Fruit fly (Drosophila melanogaster) whole organism, prepupa: Measurements from ENCODE around the gene CG14664.

ENCODE experiments used
- CG10669 ChIP-seq: fragments of 200-800 bp; sonication (Bioruptor generic); optimal IDR thresholded peaks from 3 replicates; lab custom pipeline; 2018; ENCODE audit warnings: missing biosample characterization, mild to moderate bottlenecking, missing genetic modification characterization, moderate library complexity
- CG6276 ChIP-seq: fragments of 200-800 bp; sonication (Bioruptor generic); optimal IDR thresholded peaks from 2 replicates; lab custom pipeline; 2017; ENCODE audit warnings: missing biosample characterization, mild to moderate bottlenecking, missing genetic modification characterization
- Gug ChIP-seq: fragments of 200-800 bp; sonication (Bioruptor generic); IDR thresholded peaks from 2 replicates; pipeline ENCODE4 v1.3.6; 2022; ENCODE audit warnings: missing biosample characterization, missing genetic modification characterization
- Hr39 ChIP-seq: fragments of 200-800 bp; sonication (Bioruptor generic); optimal IDR thresholded peaks from 2 replicates; lab custom pipeline; 2016; ENCODE audit warnings: missing biosample characterization, missing genetic modification characterization
- Sox14 ChIP-seq: fragments of 200-800 bp; sonication (Bioruptor generic); optimal IDR thresholded peaks from 3 replicates; lab custom pipeline; 2016; ENCODE audit warnings: missing biosample characterization, missing genetic modification characterization
- cyc ChIP-seq: fragments of 200-800 bp; sonication (Bioruptor generic); optimal IDR thresholded peaks from 3 replicates; lab custom pipeline; 2016; ENCODE audit warnings: missing biosample characterization, missing genetic modification characterization
- fd59A ChIP-seq: fragments of 200-800 bp; sonication (Bioruptor generic); optimal IDR thresholded peaks from 2 replicates; lab custom pipeline; 2017; ENCODE audit warnings: missing biosample characterization, mild to moderate bottlenecking, missing genetic modification characterization, missing genetic modification reagents
- salr ChIP-seq, 2 experiments: fragments of 200-800 bp; sonication (Bioruptor generic); optimal IDR thresholded peaks; 3 replicates each; lab custom pipeline; 2016 to 2018; ENCODE audit warnings: missing biosample characterization in 2 of 2, missing genetic modification characterization in 2 of 2, mild to moderate bottlenecking in 1 of 2

DNA sequence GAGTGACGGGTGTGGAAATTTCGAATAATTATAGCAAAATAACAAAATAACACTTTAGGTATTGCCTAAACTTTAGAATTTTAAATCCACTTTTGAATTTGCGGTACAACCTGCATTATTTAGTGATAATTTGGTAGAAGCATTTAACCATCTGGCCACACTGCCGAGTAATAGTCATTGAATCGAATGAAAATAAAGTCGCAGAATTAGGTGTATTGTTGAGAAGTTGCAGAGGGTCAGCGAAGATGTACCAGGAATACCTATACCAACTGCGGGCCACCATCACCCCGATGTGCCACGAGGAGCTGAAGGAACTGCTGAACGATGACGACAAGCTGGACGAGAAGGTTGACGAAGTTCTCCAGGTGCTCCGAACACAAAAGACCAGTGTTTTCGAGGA, 2.1 kb downstream of the CG14664 start, which contains the start of gene Vps37B:
- TF ChIP-seq CG6276 (no peak), Sox14 (GFP tag; lab: Kevin White, UChicago) (no peak), cyc (GFP tag; lab: Kevin White, UChicago) (no peak), Gug (GFP tag; lab: Robert Waterston, UW) (no peak), CG10669 (GFP tag; lab: Kevin White, UChicago) (no peak), fd59A (GFP tag; lab: Kevin White, UChicago) (no peak), salr (GFP tag; optimal IDR thresholded peaks at IDR 0.05; lab: Kevin White, UChicago) (no peak), Hr39 (GFP tag; lab: Kevin White, UChicago) (no peak)
